Worm (Caenorhabditis elegans) whole organism, L4/young adult: Measurements from ENCODE around the gene ape-1.

Source experiments
- W03F9.2 ChIP-seq: fragments of 150-350 bp; optimal IDR thresholded peaks from 2 replicates; lab custom pipeline; 2014; ENCODE audit warnings: missing biosample characterization, missing genetic modification characterization
- him-1 ChIP-seq: sonication (generic microtip); optimal IDR thresholded peaks from 2 replicates; lab custom pipeline; 2016; ENCODE audit warnings: missing genotype, missing genetic modification reagents, missing genetic modification characterization, missing compliant biosample characterization

ce11 chrV:11704658-11705057, 28.9 kb downstream of the ape-1 start:
- TF ChIP-seq W03F9.2 (tag; lab: Kevin White, UChicago), result no peak
- no peak for TF ChIP-seq him-1 (tag; lab: Kevin White, UChicago)
